Fruit fly (Drosophila melanogaster) whole organism, wandering third instar larva: Measurements from ENCODE around the gene CG13077.
A peak's percentile ranks its signal among the peaks of the same experiment; 100 is the strongest.

ENCODE experiments used
- Abd-B ChIP-seq: fragments of >200 bp; optimal IDR thresholded peaks from 2 replicates; lab custom pipeline; 2017; ENCODE audit warnings: missing biosample characterization, missing genetic modification characterization
- CG32264 ChIP-seq: fragments of 200-800 bp; sonication (Bioruptor generic); optimal IDR thresholded peaks from 2 replicates; lab custom pipeline; 2016; ENCODE audit warnings: missing biosample characterization, missing genetic modification characterization
- CG9705 ChIP-seq: fragments of 200-800 bp; sonication (Bioruptor generic); optimal IDR thresholded peaks from 2 replicates; lab custom pipeline; 2018; ENCODE audit warnings: missing biosample characterization, mild to moderate bottlenecking, missing genetic modification characterization
- CrebA ChIP-seq: fragments of 200-800 bp; sonication (Bioruptor generic); optimal IDR thresholded peaks from 2 replicates; lab custom pipeline; 2016; ENCODE audit warnings: missing biosample characterization, mild to moderate bottlenecking, missing genetic modification characterization, borderline replicate concordance
- Dfd ChIP-seq: fragments of >200 bp; optimal IDR thresholded peaks from 2 replicates; lab custom pipeline; 2017; ENCODE audit warnings: missing biosample characterization, missing genetic modification characterization
- Dif ChIP-seq: fragments of 200-275, 200-300 bp; sonication (Bioruptor generic); optimal IDR thresholded peaks from 2 replicates; lab custom pipeline; 2018; ENCODE audit warnings: missing biosample characterization, missing genetic modification characterization; ENCODE audit not compliant: partially characterized antibody
- GATAd ChIP-seq: sonication (Bioruptor generic); optimal IDR thresholded peaks from 2 replicates; lab custom pipeline; 2016; ENCODE audit warnings: missing biosample characterization, missing genetic modification characterization
- HLH106 ChIP-seq: fragments of 200-800 bp; optimal IDR thresholded peaks from 3 replicates; lab custom pipeline; 2019; ENCODE audit warnings: missing biosample characterization, mild to moderate bottlenecking, missing genetic modification characterization, moderate library complexity
- Hnf4 ChIP-seq: fragments of 200-800 bp; sonication (Bioruptor generic); optimal IDR thresholded peaks from 2 replicates; lab custom pipeline; 2016; ENCODE audit warnings: missing biosample characterization, mild to moderate bottlenecking, missing genetic modification characterization
- Hr78 ChIP-seq: fragments of >200 bp; optimal IDR thresholded peaks from 2 replicates; lab custom pipeline; 2017; ENCODE audit warnings: missing biosample characterization, missing genetic modification characterization
- Hr83 ChIP-seq: fragments of 200-300 bp; sonication (Bioruptor generic); optimal IDR thresholded peaks from 2 replicates; lab custom pipeline; 2016; ENCODE audit warnings: missing biosample characterization, mild to moderate bottlenecking, missing genetic modification characterization, moderate library complexity; ENCODE audit not compliant: poor library complexity, severe bottlenecking
- Jra ChIP-seq: sonication (Bioruptor generic); optimal IDR thresholded peaks from 2 replicates; lab custom pipeline; 2016; ENCODE audit warnings: missing biosample characterization, missing genetic modification characterization
- N ChIP-seq: fragments of >200 bp; optimal IDR thresholded peaks from 2 replicates; lab custom pipeline; 2018; ENCODE audit warnings: missing biosample characterization, missing external identifiers, missing genetic modification characterization
- OdsH ChIP-seq: fragments of 200-800 bp; sonication (Bioruptor generic); optimal IDR thresholded peaks from 2 replicates; lab custom pipeline; 2016; ENCODE audit warnings: missing biosample characterization, mild to moderate bottlenecking, missing genetic modification characterization
- Rel ChIP-seq, 2 experiments: fragments of 200-800 bp; sonication (Bioruptor generic) in 1 of 2; optimal IDR thresholded peaks; 2 replicates in 1 of 2; 3 replicates in 1 of 2; lab custom pipeline; 2016 to 2019; ENCODE audit warnings: mild to moderate bottlenecking in 2 of 2, missing biosample characterization in 2 of 2, missing genetic modification characterization in 2 of 2, moderate library complexity in 1 of 2
- Sp1 ChIP-seq: fragments of 200-800 bp; sonication (Bioruptor generic); optimal IDR thresholded peaks from 3 replicates; lab custom pipeline; 2019; ENCODE audit warnings: missing biosample characterization, mild to moderate bottlenecking, missing genetic modification characterization, moderate library complexity
- Vsx2 ChIP-seq: fragments of 200-300, 225-300 bp; sonication (Bioruptor generic); optimal IDR thresholded peaks from 2 replicates; lab custom pipeline; 2018; ENCODE audit warnings: missing biosample characterization, missing genetic modification characterization; ENCODE audit not compliant: partially characterized antibody
- br ChIP-seq: fragments of 200-800 bp; sonication (Bioruptor generic); optimal IDR thresholded peaks from 2 replicates; lab custom pipeline; 2016; ENCODE audit warnings: missing biosample characterization, missing genetic modification characterization
- brk ChIP-seq: fragments of 200-800 bp; sonication (Bioruptor generic); optimal IDR thresholded peaks from 2 replicates; lab custom pipeline; 2016; ENCODE audit warnings: missing biosample characterization, mild to moderate bottlenecking, missing genetic modification characterization
- dl ChIP-seq, 2 experiments: fragments of 175-275, 200-275 bp in 1 of 2; fragments of 200-275 bp in 1 of 2; sonication (Bioruptor generic); optimal IDR thresholded peaks; lab custom pipeline; 2018; ENCODE audit warnings: mild to moderate bottlenecking in 2 of 2, missing biosample characterization in 2 of 2, missing genetic modification characterization in 2 of 2, moderate library complexity in 2 of 2; ENCODE audit not compliant: partially characterized antibody in 2 of 2, insufficient read depth in 1 of 2
- dmrt93B ChIP-seq: fragments of 200-800 bp; sonication (Bioruptor generic); optimal IDR thresholded peaks from 2 replicates; lab custom pipeline; 2018; ENCODE audit warnings: missing biosample characterization, mild to moderate bottlenecking, missing genetic modification characterization
- ey ChIP-seq: fragments of 200-800 bp; sonication (Bioruptor generic); optimal IDR thresholded peaks from 2 replicates; lab custom pipeline; 2016; ENCODE audit warnings: missing biosample characterization, missing genetic modification characterization
- foxo ChIP-seq, 2 experiments: fragments of 200-800 bp; sonication (Bioruptor generic); optimal IDR thresholded peaks; 2 replicates in 1 of 2; 3 replicates in 1 of 2; lab custom pipeline; 2016 to 2017; ENCODE audit warnings: missing biosample characterization in 2 of 2, missing genetic modification characterization in 2 of 2
- fru ChIP-seq: fragments of 200-800 bp; sonication (Bioruptor generic); optimal IDR thresholded peaks from 3 replicates; lab custom pipeline; 2016; ENCODE audit warnings: missing biosample characterization, mild to moderate bottlenecking, missing genetic modification characterization
- h ChIP-seq: fragments of 200-800 bp; sonication (Bioruptor generic); optimal IDR thresholded peaks from 3 replicates; lab custom pipeline; 2016; ENCODE audit warnings: missing biosample characterization, mild to moderate bottlenecking, missing genetic modification characterization
- psq ChIP-seq: fragments of 200-800 bp; sonication (Bioruptor generic); optimal IDR thresholded peaks from 3 replicates; lab custom pipeline; 2017; ENCODE audit warnings: missing biosample characterization, mild to moderate bottlenecking, missing genetic modification characterization, moderate library complexity
- rgr ChIP-seq: fragments of 200-800 bp; sonication (Bioruptor generic); optimal IDR thresholded peaks from 3 replicates; lab custom pipeline; 2016; ENCODE audit warnings: missing biosample characterization, mild to moderate bottlenecking, missing genetic modification characterization
- sage ChIP-seq: fragments of 200-800 bp; sonication (Bioruptor generic); optimal IDR thresholded peaks from 2 replicates; lab custom pipeline; 2016; ENCODE audit warnings: missing biosample characterization, mild to moderate bottlenecking, missing genetic modification characterization
- sv ChIP-seq: fragments of 200-800 bp; sonication (Bioruptor generic); optimal IDR thresholded peaks from 3 replicates; lab custom pipeline; 2016; ENCODE audit warnings: missing biosample characterization, missing genetic modification characterization
- tai ChIP-seq: sonication (Bioruptor generic); optimal IDR thresholded peaks from 2 replicates; lab custom pipeline; 2016; ENCODE audit warnings: missing biosample characterization, missing genetic modification characterization
- woc ChIP-seq: sonication (Bioruptor generic); optimal IDR thresholded peaks from 2 replicates; lab custom pipeline; 2016; ENCODE audit warnings: missing biosample characterization, mild to moderate bottlenecking, missing genetic modification characterization

The CG13077 gene

dm6 chr2L:19548158-19548557, 17.5 kb upstream of the CG13077 start, which contains the start of gene Tep4:
Gene Tep4, plus strand, starts transcription at chr2L:19548507.
- peak; percentile 36 for TF ChIP-seq Rel (GFP tag; optimal IDR thresholded peaks at IDR 0.05; lab: Kevin White, UChicago)
- TF ChIP-seq Rel (tag; optimal IDR thresholded peaks at IDR 0.05; lab: Kevin White, UChicago) = peak; percentile 99
- TF ChIP-seq Abd-B = no peak
- no peak for TF ChIP-seq Hnf4
- peak; percentile 35 for TF ChIP-seq Jra (GFP tag; lab: Kevin White, UChicago)
- TF ChIP-seq CG9705 = no peak
- peak; percentile 22 to 55 for TF ChIP-seq dl (GFP tag; optimal IDR thresholded peaks at IDR 0.05; lab: Kevin White, UChicago; ENCODE audit: insufficient read depth in 1 of 2, partially characterized antibody in 2 of 2)
- TF ChIP-seq, all 38 proteins: peak for 3

dm6 chr2L:19549412-19549811, 16.3 kb upstream of the CG13077 start:
- TF ChIP-seq ey (GFP tag; lab: Kevin White, UChicago) (no peak), Jra (GFP tag; lab: Kevin White, UChicago) (peak; percentile 6), fru (GFP tag; lab: Kevin White, UChicago) (peak; percentile 56), OdsH (GFP tag; lab: Kevin White, UChicago) (peak; percentile 1), Dif (GFP tag; lab: Kevin White, UChicago) (peak; percentile 8), woc (GFP tag; lab: Kevin White, UChicago) (no peak), Hr83 (GFP tag; lab: Kevin White, UChicago) (peak; percentile 42), sage (GFP tag; lab: Kevin White, UChicago) (no peak), tai (no peak), h (GFP tag; lab: Kevin White, UChicago) (peak; percentile 37), dmrt93B (GFP tag; lab: Kevin White, UChicago) (no peak), psq (GFP tag; lab: Kevin White, UChicago) (peak; percentile 49), Rel (GFP tag; optimal IDR thresholded peaks at IDR 0.05; lab: Kevin White, UChicago) (peak; percentile 17), Rel (tag; optimal IDR thresholded peaks at IDR 0.05; lab: Kevin White, UChicago) (peak; percentile 82), br (GFP tag; lab: Kevin White, UChicago) (peak; percentile 64), Vsx2 (GFP tag; lab: Kevin White, UChicago) (peak; percentile 16)

dm6 chr2L:19563029-19563980, 2.4 kb upstream of the CG13077 start, which contains the start of gene CG13078:
Gene CG13078, plus strand, starts transcription at chr2L:19563930.
- TF ChIP-seq CrebA (no peak), Dif (GFP tag; lab: Kevin White, UChicago) (no peak), Hnf4 (no peak), Vsx2 (GFP tag; lab: Kevin White, UChicago) (no peak), Sp1 (GFP tag; lab: Kevin White, UChicago) (no peak), h (GFP tag; lab: Kevin White, UChicago) (peak; percentile 16)

- TF ChIP-seq sv (GFP tag; lab: Kevin White, UChicago) = no peak
- TF ChIP-seq Dfd (GFP tag; lab: Kevin White, UChicago) = no peak
- no peak for TF ChIP-seq Rel (GFP tag; optimal IDR thresholded peaks at IDR 0.05; lab: Kevin White, UChicago)
- TF ChIP-seq Rel (tag; optimal IDR thresholded peaks at IDR 0.05; lab: Kevin White, UChicago) = peak; percentile 86
- TF ChIP-seq GATAd (GFP tag; lab: Kevin White, UChicago) = no peak
- TF ChIP-seq br (GFP tag; lab: Kevin White, UChicago) = no peak
- no peak for TF ChIP-seq N (GFP tag; lab: Kevin White, UChicago)
These were observed 1.7 kb downstream of the CG13077 start for dm6 chr2L:19567305-19567898.

- TF ChIP-seq Rel (GFP tag; optimal IDR thresholded peaks at IDR 0.05; lab: Kevin White, UChicago) = no peak
- TF ChIP-seq Rel (tag; optimal IDR thresholded peaks at IDR 0.05; lab: Kevin White, UChicago) = peak; percentile 4
- TF ChIP-seq OdsH (GFP tag; lab: Kevin White, UChicago) = peak; percentile 39
- peak in 1 of 2 experiments; percentile 1 for TF ChIP-seq dl (GFP tag; optimal IDR thresholded peaks at IDR 0.05; lab: Kevin White, UChicago; ENCODE audit: insufficient read depth in 1 of 2, partially characterized antibody in 2 of 2)
- peak; percentile 15 for TF ChIP-seq Sp1 (GFP tag; lab: Kevin White, UChicago)
- no peak for TF ChIP-seq Hr78 (GFP tag; lab: Kevin White, UChicago)
- TF ChIP-seq Hr83 (GFP tag; lab: Kevin White, UChicago) = no peak
- no peak for TF ChIP-seq Jra (GFP tag; lab: Kevin White, UChicago)
- TF ChIP-seq sage (GFP tag; lab: Kevin White, UChicago) = no peak
- peak; percentile 57 for TF ChIP-seq rgr (GFP tag; lab: Kevin White, UChicago)
- peak in 1 of 2 experiments; percentile 62 for TF ChIP-seq foxo (GFP tag; optimal IDR thresholded peaks at IDR 0.05; lab: Kevin White, UChicago)
- no peak for TF ChIP-seq dmrt93B (GFP tag; lab: Kevin White, UChicago)
- peak; percentile 55 for TF ChIP-seq fru (GFP tag; lab: Kevin White, UChicago)
- TF ChIP-seq HLH106 = peak; percentile 37
- peak; percentile 51 for TF ChIP-seq woc (GFP tag; lab: Kevin White, UChicago)
- no peak for TF ChIP-seq Dfd (GFP tag; lab: Kevin White, UChicago)
- TF ChIP-seq Abd-B = no peak
- no peak for TF ChIP-seq N (GFP tag; lab: Kevin White, UChicago)
- TF ChIP-seq h (GFP tag; lab: Kevin White, UChicago) = peak; percentile 64
- peak; percentile 57 for TF ChIP-seq ey (GFP tag; lab: Kevin White, UChicago)
- TF ChIP-seq br (GFP tag; lab: Kevin White, UChicago) = peak; percentile 46
- TF ChIP-seq brk (GFP tag; lab: Kevin White, UChicago) = peak; percentile 41
- TF ChIP-seq CG32264 (GFP tag; lab: Kevin White, UChicago) = no peak
- peak; percentile 1 for TF ChIP-seq Hnf4
These were observed 5.2 kb downstream of the CG13077 start for dm6 chr2L:19570806-19571254.
